Worm (Caenorhabditis elegans): Measurements from ENCODE around the gene slc-36.1.

Gene slc-36.1

ce11 chrIII:13346785-13347184, 39.5 kb downstream of the slc-36.1 start, which contains the start of gene mtm-6:
mtm-6 (plus strand) TSS chrIII:13347085.
- TF ChIP-seq lsy-2 (tag; optimal IDR thresholded peaks at IDR 0.05) (peak in 1 of 2 experiments; percentile 23), unc-130 (tag; optimal IDR thresholded peaks at IDR 0.05) (no peak), alr-1 (tag; optimal IDR thresholded peaks at IDR 0.05; ENCODE audit: borderline replicate concordance) (no peak), F16B12.6 (tag; optimal IDR thresholded peaks at IDR 0.05) (peak; percentile 70)

- TF ChIP-seq efl-1 (optimal IDR thresholded peaks at IDR 0.05) (peak in 1 of 2 experiments; percentile 3), efl-1 (GFP tag; optimal IDR thresholded peaks at IDR 0.05 in 1 of 2) (no peak), sox-4 (tag; optimal IDR thresholded peaks at IDR 0.05) (no peak), swsn-7 (tag; optimal IDR thresholded peaks at IDR 0.05) (peak; percentile 0), ceh-8 (GFP tag; optimal IDR thresholded peaks at IDR 0.05) (no peak), fkh-4 (tag; optimal IDR thresholded peaks at IDR 0.05; ENCODE audit: borderline replicate concordance) (peak; percentile 1), nhr-76 (tag; optimal IDR thresholded peaks at IDR 0.05) (no peak), unc-30 (tag; optimal IDR thresholded peaks at IDR 0.05) (no peak), nhr-84 (tag; optimal IDR thresholded peaks at IDR 0.05) (no peak), unc-62 (GFP tag; optimal IDR thresholded peaks at IDR 0.05) (no peak), nhr-71 (tag; optimal IDR thresholded peaks at IDR 0.05) (peak; percentile 33), zag-1 (tag; optimal IDR thresholded peaks at IDR 0.05) (no peak), mep-1 (tag; optimal IDR thresholded peaks at IDR 0.05) (no peak), mdl-1 (tag; optimal IDR thresholded peaks at IDR 0.05) (no peak), elt-3 (tag; optimal IDR thresholded peaks at IDR 0.05) (no peak), grh-1 (GFP tag; IDR thresholded peaks at IDR 0.05) (no peak), ceh-88 (GFP tag; IDR thresholded peaks at IDR 0.05) (no peak), vab-15 (tag; optimal IDR thresholded peaks at IDR 0.05) (no peak), lin-13 (GFP tag; optimal IDR thresholded peaks at IDR 0.05) (no peak), tlp-1 (tag; optimal IDR thresholded peaks at IDR 0.05) (no peak), alr-1 (tag; optimal IDR thresholded peaks at IDR 0.05; ENCODE audit: borderline replicate concordance) (no peak), lin-35 (GFP tag; optimal IDR thresholded peaks at IDR 0.05) (no peak), nhr-19 (GFP tag; conservative IDR thresholded peaks at IDR 0.05) (no peak), ztf-11 (tag; optimal IDR thresholded peaks at IDR 0.05) (no peak), nhr-47 (tag; optimal IDR thresholded peaks at IDR 0.05) (peak; percentile 11), tbx-2 (tag; optimal IDR thresholded peaks at IDR 0.05) (peak; percentile 28), nhr-237 (tag; optimal IDR thresholded peaks at IDR 0.05) (no peak), hlh-17 (GFP tag; optimal IDR thresholded peaks at IDR 0.05; ENCODE audit: borderline replicate concordance) (no peak), ceh-90 (tag; optimal IDR thresholded peaks at IDR 0.05) (no peak), ces-1 (GFP tag; optimal IDR thresholded peaks at IDR 0.05) (no peak), egl-13 (tag; optimal IDR thresholded peaks at IDR 0.05) (no peak), efl-3 (GFP tag; optimal IDR thresholded peaks at IDR 0.05) (no peak), lin-15B (tag; optimal IDR thresholded peaks at IDR 0.05) (no peak), snpc-4 (tag; optimal IDR thresholded peaks at IDR 0.05) (no peak), unc-98 (GFP tag; IDR thresholded peaks at IDR 0.05) (no peak), hlh-4 (tag; optimal IDR thresholded peaks at IDR 0.05) (no peak), pqm-1 (tag; optimal IDR thresholded peaks at IDR 0.05) (no peak), pag-3 (tag; optimal IDR thresholded peaks at IDR 0.05; ENCODE audit: borderline replicate concordance, insufficient read depth) (no peak), aly-2 (tag; optimal IDR thresholded peaks at IDR 0.05) (no peak), fos-1 (tag; optimal IDR thresholded peaks at IDR 0.05) (no peak), nhr-20 (tag; optimal IDR thresholded peaks at IDR 0.05) (no peak), mab-9 (GFP tag; IDR thresholded peaks at IDR 0.05) (no peak), nhr-85 (tag) (no peak), elt-2 (tag; optimal IDR thresholded peaks at IDR 0.05) (no peak), hpl-2 (GFP tag; optimal IDR thresholded peaks at IDR 0.05) (no peak), sup-37 (GFP tag; optimal IDR thresholded peaks at IDR 0.05) (no peak), irx-1 (tag; optimal IDR thresholded peaks at IDR 0.05) (no peak), xbp-1 (tag; optimal IDR thresholded peaks at IDR 0.05) (no peak)
Measured at ce11 chrIII:13347782-13348327, 40.6 kb downstream of the slc-36.1 start.

Data from whole organism, L1 larva.